Fruit fly (Drosophila melanogaster): ENCODE data around the gene Galk.

DNA sequence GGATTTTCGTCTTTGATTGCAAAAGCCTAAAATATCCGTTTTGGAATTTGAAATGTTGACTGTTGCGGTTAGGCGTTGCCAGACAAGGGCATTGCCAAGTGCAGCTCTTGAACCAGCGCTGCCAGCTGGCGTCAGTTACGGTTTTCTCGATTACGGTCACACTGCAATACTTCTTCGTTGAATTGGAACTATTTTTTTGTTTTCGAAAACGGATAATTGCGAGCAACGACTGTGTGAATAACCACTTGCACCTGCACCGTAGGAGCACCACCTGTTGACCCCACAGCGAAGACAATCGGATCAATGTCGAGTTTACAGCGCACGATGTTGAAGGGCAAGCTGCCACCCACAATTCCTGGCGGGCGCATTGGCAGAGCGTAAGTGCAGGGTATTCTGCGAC lies 691 bp upstream of the Galk start, which contains the start of gene CG5068:
- no peak for TF ChIP-seq fd102C (GFP tag; optimal IDR thresholded peaks at IDR 0.05)
- TF ChIP-seq CG4820 (GFP tag; optimal IDR thresholded peaks at IDR 0.05), result no peak
- TF ChIP-seq crc (GFP tag; optimal IDR thresholded peaks at IDR 0.05), result no peak
- TF ChIP-seq CG32767 (GFP tag; IDR thresholded peaks at IDR 0.05), result no peak
- no peak for TF ChIP-seq CG1792 (GFP tag; optimal IDR thresholded peaks at IDR 0.05)
- no peak for TF ChIP-seq Adf1 (GFP tag; IDR thresholded peaks at IDR 0.05)
- TF ChIP-seq Gug (GFP tag; IDR thresholded peaks at IDR 0.05), result no peak
